Worm (Caenorhabditis elegans) whole organism, mixed stage, embryonic: ENCODE results near the gene ZK666.4.

ENCODE experiments used
- elt-1 ChIP-seq: sonication (generic microtip); optimal IDR thresholded peaks from 2 replicates; lab custom pipeline; 2017; ENCODE audit warnings: missing genetic modification characterization, mild to moderate bottlenecking, missing compliant biosample characterization, antibody characterized with exemption, moderate library complexity, borderline replicate concordance; ENCODE audit not compliant: insufficient read depth
- hlh-1 ChIP-seq: fragments of 150-350 bp; optimal IDR thresholded peaks from 2 replicates; lab custom pipeline; 2014; ENCODE audit warnings: missing biosample characterization, missing genetic modification reagents, missing genetic modification characterization
- mab-5 ChIP-seq: fragments of 150-350 bp; optimal IDR thresholded peaks from 2 replicates; lab custom pipeline; 2014; ENCODE audit warnings: missing biosample characterization, missing genetic modification characterization
- mep-1 ChIP-seq: fragments of 150-350 bp; optimal IDR thresholded peaks from 2 replicates; lab custom pipeline; 2017; ENCODE audit warnings: missing biosample characterization, missing genetic modification reagents, missing genetic modification characterization, inconsistent platforms
- mls-2 ChIP-seq: sonication (generic microtip); optimal IDR thresholded peaks from 2 replicates; lab custom pipeline; 2016; ENCODE audit warnings: mild to moderate bottlenecking, missing genetic modification characterization, moderate library complexity, missing compliant biosample characterization
- nhr-28 ChIP-seq: fragments of 150-350 bp; optimal IDR thresholded peaks from 2 replicates; lab custom pipeline; 2014; ENCODE audit warnings: missing biosample characterization, missing genetic modification characterization
- nhr-76 ChIP-seq: sonication (generic microtip); optimal IDR thresholded peaks from 2 replicates; lab custom pipeline; 2017; ENCODE audit warnings: missing biosample characterization, missing genetic modification characterization
- pha-4 ChIP-seq: fragments of 150-350 bp; optimal IDR thresholded peaks from 2 replicates; lab custom pipeline; 2018; ENCODE audit warnings: missing biosample characterization, missing genetic modification reagents, missing genetic modification characterization
- sem-2 ChIP-seq: fragments of 200-800 bp; sonication (Bioruptor generic); optimal IDR thresholded peaks from 2 replicates; lab custom pipeline; 2018; ENCODE audit warnings: mild to moderate bottlenecking, missing genetic modification characterization, missing compliant biosample characterization
- tbx-8 ChIP-seq: fragments of 200-800 bp; sonication (Bioruptor generic); optimal IDR thresholded peaks from 2 replicates; lab custom pipeline; 2018; ENCODE audit warnings: mild to moderate bottlenecking, missing genetic modification characterization, moderate library complexity, missing compliant biosample characterization
- unc-62 ChIP-seq: fragments of 150-350 bp; optimal IDR thresholded peaks from 2 replicates; lab custom pipeline; 2014; ENCODE audit warnings: missing biosample characterization, missing genetic modification reagents, missing genetic modification characterization
- zip-8 ChIP-seq: fragments of 150-350 bp; optimal IDR thresholded peaks from 2 replicates; lab custom pipeline; 2014; ENCODE audit warnings: missing biosample characterization, missing genetic modification characterization

DNA sequence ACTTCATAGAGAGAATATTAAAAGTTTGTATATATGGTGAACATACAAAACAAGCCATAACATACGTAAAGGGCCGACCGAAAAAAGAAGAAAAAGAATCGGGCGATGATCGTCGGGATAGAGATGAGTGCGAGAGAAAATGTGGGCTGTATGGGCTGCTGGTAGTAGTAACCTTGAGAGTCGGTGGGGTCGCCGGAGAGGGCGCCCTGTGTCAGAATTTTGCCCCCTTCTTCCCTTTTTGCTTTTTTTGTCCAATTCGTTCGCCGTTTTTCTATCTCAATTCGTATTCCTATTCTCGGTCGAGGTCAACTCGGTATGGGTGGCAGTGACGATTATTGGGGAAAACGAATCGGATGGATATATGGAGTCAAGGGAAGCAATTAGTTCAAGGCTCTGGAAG is 28.9 kb downstream of the ZK666.4 start:
- no peak for TF ChIP-seq nhr-28 (tag; lab: Kevin White, UChicago)
- TF ChIP-seq unc-62 (GFP tag; lab: Kevin White, UChicago) = no peak
- no peak for TF ChIP-seq zip-8
- no peak for TF ChIP-seq mls-2 (tag; lab: Kevin White, UChicago)
- no peak for TF ChIP-seq elt-1
- TF ChIP-seq nhr-76 (tag; lab: Kevin White, UChicago) = no peak
- TF ChIP-seq mep-1 (tag; lab: Kevin White, UChicago) = no peak
- TF ChIP-seq mab-5 = no peak
- TF ChIP-seq hlh-1 (tag; lab: Kevin White, UChicago) = no peak
- TF ChIP-seq sem-2 (GFP tag; lab: Kevin White, UChicago) = no peak
- TF ChIP-seq tbx-8 (GFP tag; lab: Kevin White, UChicago) = no peak
- TF ChIP-seq pha-4 (tag; lab: Kevin White, UChicago) = no peak
